Worm (Caenorhabditis elegans): Measurements from ENCODE around the gene glb-27.

The glb-27 gene

DNA sequence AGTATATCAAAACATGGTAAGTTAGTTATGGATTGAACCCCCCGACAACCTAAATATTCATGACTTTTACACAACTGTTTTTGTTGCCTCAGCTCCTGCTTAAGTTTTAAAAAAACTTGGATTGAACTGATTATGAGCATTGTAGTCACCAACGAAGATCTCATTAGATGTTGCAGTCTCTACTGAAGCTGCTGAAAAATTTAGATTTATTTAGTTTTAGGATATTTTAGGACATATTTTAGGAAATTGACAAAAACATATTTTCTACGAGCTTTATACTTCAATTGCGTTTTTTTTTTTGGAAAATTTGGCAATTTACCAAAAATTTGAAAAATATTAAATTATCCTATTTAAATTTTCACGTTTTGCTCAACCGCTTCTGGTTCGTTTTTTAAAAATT, 5.9 kb upstream of the glb-27 start, which contains the start of gene F54C9.14:
F54C9.14 (plus strand) TSS at position 301 of the 400 bp plus-strand sequence.
- no peak for TF ChIP-seq Y95B8A.8 (GFP tag; IDR thresholded peaks at IDR 0.05)
- TF ChIP-seq repo-1 (tag; optimal IDR thresholded peaks at IDR 0.05): no peak
- no peak for TF ChIP-seq die-1 (tag; optimal IDR thresholded peaks at IDR 0.05)
- TF ChIP-seq let-526 (GFP tag; IDR thresholded peaks at IDR 0.05): no peak
- TF ChIP-seq B0035.1 (tag; optimal IDR thresholded peaks at IDR 0.05): no peak
- TF ChIP-seq attf-3 (GFP tag; conservative IDR thresholded peaks at IDR 0.05): no peak
- no peak for TF ChIP-seq cebp-1 (GFP tag; IDR thresholded peaks at IDR 0.05)
- TF ChIP-seq cebp-1 (tag; optimal IDR thresholded peaks at IDR 0.05): no peak
- TF ChIP-seq him-1 (tag; optimal IDR thresholded peaks at IDR 0.05): no peak
- no peak for TF ChIP-seq snpc-1.3 (tag; optimal IDR thresholded peaks at IDR 0.05; ENCODE audit: insufficient read depth)
- no peak for TF ChIP-seq nhr-27 (tag; optimal IDR thresholded peaks at IDR 0.05)
- no peak for TF ChIP-seq hlh-12 (tag; optimal IDR thresholded peaks at IDR 0.05)
- no peak for TF ChIP-seq Y67H2A.10 (GFP tag; conservative IDR thresholded peaks at IDR 0.05)

DNA sequence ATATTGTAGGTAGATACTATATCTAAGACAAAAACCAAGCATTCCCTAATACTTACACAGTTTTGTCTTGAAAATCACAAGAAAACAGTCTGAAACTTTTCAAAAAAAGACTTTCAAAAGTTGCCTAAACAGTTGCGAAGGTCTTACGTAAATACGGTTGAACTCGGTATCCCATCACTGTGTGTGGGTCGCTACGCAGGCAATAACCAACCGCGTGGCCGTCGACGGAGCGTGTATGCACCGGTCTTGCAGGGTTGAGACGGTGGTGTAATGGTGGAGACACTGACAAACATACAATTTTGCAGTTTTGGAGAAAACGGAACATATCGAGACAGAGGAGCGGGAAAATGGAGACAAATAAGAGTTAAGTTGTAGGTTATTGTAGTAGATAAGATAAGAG, 5.2 kb upstream of the glb-27 start, which contains the start of gene iff-2:
iff-2 (minus strand) TSS at position 141 of the 400 bp plus-strand sequence.
- TF ChIP-seq F55B11.4 (tag; optimal IDR thresholded peaks at IDR 0.05; ENCODE audit: borderline replicate concordance, insufficient read depth) (no peak), lin-26 (GFP tag; IDR thresholded peaks at IDR 0.05) (no peak), mes-4 (tag; optimal IDR thresholded peaks at IDR 0.05) (no peak), rcor-1 (GFP tag; IDR thresholded peaks at IDR 0.05) (peak; percentile 92), nfya-2 (GFP tag; IDR thresholded peaks at IDR 0.05) (no peak), hlh-26 (GFP tag; conservative IDR thresholded peaks at IDR 0.05) (no peak), aptf-3 (GFP tag; IDR thresholded peaks at IDR 0.05) (no peak), attf-3 (GFP tag; conservative IDR thresholded peaks at IDR 0.05) (peak; percentile 85), F10E7.11 (tag; optimal IDR thresholded peaks at IDR 0.05) (peak; percentile 23), atf-7 (tag; optimal IDR thresholded peaks at IDR 0.05) (peak; percentile 95), F52B5.7 (tag; optimal IDR thresholded peaks at IDR 0.05) (peak; percentile 85), F49E8.2 (tag; optimal IDR thresholded peaks at IDR 0.05; ENCODE audit: insufficient read depth) (no peak), nhr-120 (GFP tag; IDR thresholded peaks at IDR 0.05) (peak; percentile 80; the same call in 1 of the 2 replicates), lsy-27 (tag; optimal IDR thresholded peaks at IDR 0.05; ENCODE audit: borderline replicate concordance, insufficient read depth) (no peak), attf-6 (GFP tag; IDR thresholded peaks at IDR 0.05) (peak; percentile 53; the same call in 1 of the 2 replicates), ceh-100 (GFP tag; IDR thresholded peaks at IDR 0.05) (peak; percentile 89), hsf-1 (GFP tag; IDR thresholded peaks at IDR 0.05) (0 out of 2 replicates have a peak, but pooled peaks have one; percentile 53), B0261.1 (tag; optimal IDR thresholded peaks at IDR 0.05) (peak; percentile 38), ztf-18 (tag; optimal IDR thresholded peaks at IDR 0.05) (peak; percentile 84), ets-4 (GFP tag; optimal IDR thresholded peaks at IDR 0.05) (peak; percentile 99), ztf-28 (GFP tag; IDR thresholded peaks at IDR 0.05) (peak; percentile 72; the same call in 1 of the 2 replicates), attf-5 (GFP tag; optimal IDR thresholded peaks at IDR 0.05) (peak; percentile 100), T26A5.8 (tag; optimal IDR thresholded peaks at IDR 0.05) (no peak), C17E4.6 (GFP tag; IDR thresholded peaks at IDR 0.05) (peak; percentile 93), F57A8.1 (GFP tag; optimal IDR thresholded peaks at IDR 0.05) (peak; percentile 16), somi-1 (GFP tag; optimal IDR thresholded peaks at IDR 0.05) (peak; percentile 93), ceh-79 (tag; optimal IDR thresholded peaks at IDR 0.05) (no peak), chd-7 (tag; optimal IDR thresholded peaks at IDR 0.05) (peak; percentile 94), F39B2.1 (GFP tag; IDR thresholded peaks at IDR 0.05) (no peak), nhr-179 (tag; optimal IDR thresholded peaks at IDR 0.05) (no peak), lin-54 (GFP tag; optimal IDR thresholded peaks at IDR 0.05) (peak; percentile 98), snpc-3.4 (tag; optimal IDR thresholded peaks at IDR 0.05) (peak; percentile 18), lsl-1 (GFP tag; optimal IDR thresholded peaks at IDR 0.05) (no peak), athp-1 (tag; optimal IDR thresholded peaks at IDR 0.05) (peak; percentile 89), snpc-1.1 (tag; optimal IDR thresholded peaks at IDR 0.05; ENCODE audit: insufficient read depth) (peak; percentile 14)
